Worm (Caenorhabditis elegans): ENCODE results near the gene K01B6.3.

K01B6.3 gene

DNA sequence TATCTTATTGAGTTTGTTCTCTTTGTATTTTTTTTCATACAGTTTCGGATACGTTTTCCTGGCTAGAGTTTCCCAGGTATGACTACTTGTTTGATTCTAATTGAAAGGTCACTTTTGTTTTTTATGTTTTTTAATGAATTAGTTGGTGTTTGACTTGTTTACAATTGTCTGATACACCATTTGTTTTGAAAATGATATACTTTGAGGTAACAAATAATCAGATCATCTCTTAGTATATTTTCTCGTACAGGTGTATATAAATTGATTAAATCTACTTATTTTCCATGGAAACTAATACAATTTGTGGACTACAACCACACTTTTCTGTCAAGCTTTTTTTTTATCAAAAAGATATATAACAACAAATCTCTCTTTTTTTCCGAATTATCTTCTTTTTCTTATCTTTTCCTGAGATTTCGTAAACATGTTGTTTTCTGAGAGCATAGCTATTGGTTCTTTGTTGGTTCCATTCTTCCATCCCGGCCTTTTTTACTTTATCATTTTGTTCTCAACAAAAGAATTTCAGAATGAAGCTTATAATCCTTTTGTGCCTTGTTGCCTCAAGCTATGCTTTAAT, 29.9 kb downstream of the K01B6.3 start, which contains the start of gene ttr-5:
TSS of gene ttr-5 (plus strand) at position 527 of the 577 bp plus-strand sequence.
- no peak for TF ChIP-seq unc-55 (GFP tag; optimal IDR thresholded peaks at IDR 0.05)
- TF ChIP-seq ceh-22 (tag; optimal IDR thresholded peaks at IDR 0.05) = no peak
- TF ChIP-seq ceh-9 (tag; optimal IDR thresholded peaks at IDR 0.05) = no peak
- no peak for TF ChIP-seq ceh-48 (tag; optimal IDR thresholded peaks at IDR 0.05)
- no peak for TF ChIP-seq odd-2 (tag; optimal IDR thresholded peaks at IDR 0.05)
- no peak for TF ChIP-seq madf-2 (tag; optimal IDR thresholded peaks at IDR 0.05)
- TF ChIP-seq ceh-31 (tag; optimal IDR thresholded peaks at IDR 0.05) = no peak
- no peak for TF ChIP-seq pax-1 (tag; optimal IDR thresholded peaks at IDR 0.05)
- TF ChIP-seq zip-5 (tag; optimal IDR thresholded peaks at IDR 0.05) = no peak
- no peak for TF ChIP-seq ceh-14 (tag; optimal IDR thresholded peaks at IDR 0.05)
- TF ChIP-seq lim-6 (tag; optimal IDR thresholded peaks at IDR 0.05) = no peak
- TF ChIP-seq F13H6.1 (tag; optimal IDR thresholded peaks at IDR 0.05) = no peak
- no peak for TF ChIP-seq ceh-30 (tag; optimal IDR thresholded peaks at IDR 0.05)
- no peak for TF ChIP-seq C38D4.7 (GFP tag; optimal IDR thresholded peaks at IDR 0.05)
- no peak for TF ChIP-seq hlh-13 (GFP tag; optimal IDR thresholded peaks at IDR 0.05)
- no peak for TF ChIP-seq ceh-45 (GFP tag; IDR thresholded peaks at IDR 0.05)
- TF ChIP-seq dmd-4 (tag; optimal IDR thresholded peaks at IDR 0.05; ENCODE audit: borderline replicate concordance) = no peak
- TF ChIP-seq ceh-24 (tag; optimal IDR thresholded peaks at IDR 0.05) = no peak

DNA sequence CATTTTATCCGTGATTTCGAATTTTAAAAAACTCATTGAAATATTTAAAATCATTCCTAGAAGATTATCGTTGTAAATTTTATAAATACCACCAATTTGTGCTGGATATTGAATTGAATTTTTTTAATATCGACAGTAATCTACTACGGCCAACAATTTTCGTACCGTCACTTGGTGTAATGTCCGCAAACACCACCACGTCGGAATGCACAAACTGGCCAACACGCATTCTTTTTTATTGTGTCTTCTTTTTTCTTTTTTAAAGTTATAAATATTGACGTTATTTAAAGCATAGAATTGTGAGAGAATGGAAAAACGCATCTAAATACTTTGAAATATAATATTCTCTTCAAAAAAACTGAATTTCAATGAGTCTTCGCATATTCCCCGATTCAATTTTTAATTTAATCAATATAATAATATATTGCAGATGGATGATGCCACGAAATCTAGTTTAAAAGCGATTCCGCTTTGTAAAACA, 31.1 kb downstream of the K01B6.3 start, which contains the start of gene ufc-1:
TSS of gene ufc-1 (plus strand) at position 431 of the 481 bp plus-strand sequence.
- TF ChIP-seq lim-6 (tag; optimal IDR thresholded peaks at IDR 0.05) (no peak), pag-3 (tag; optimal IDR thresholded peaks at IDR 0.05; ENCODE audit: borderline replicate concordance) (no peak), eyg-1 (tag; optimal IDR thresholded peaks at IDR 0.05) (no peak), F13H6.1 (tag; optimal IDR thresholded peaks at IDR 0.05) (no peak), tbx-2 (tag; optimal IDR thresholded peaks at IDR 0.05) (no peak)

- TF ChIP-seq hlh-30 (tag; optimal IDR thresholded peaks at IDR 0.05; ENCODE audit: insufficient read depth) (no peak), tbx-2 (tag; optimal IDR thresholded peaks at IDR 0.05) (no peak), nhr-232 (tag; optimal IDR thresholded peaks at IDR 0.05) (no peak), che-1 (tag; optimal IDR thresholded peaks at IDR 0.05) (no peak), ceh-19 (GFP tag; optimal IDR thresholded peaks at IDR 0.05) (no peak)
Observed at ce11 chrIII:9334174-9334573, 34.2 kb downstream of the K01B6.3 start, which contains the start of gene elo-4. Gene elo-4, minus strand, starts transcription at chrIII:9334274.

- TF ChIP-seq lin-11 (tag; optimal IDR thresholded peaks at IDR 0.05) (no peak), che-1 (tag; optimal IDR thresholded peaks at IDR 0.05) (no peak), pat-9 (tag; optimal IDR thresholded peaks at IDR 0.05) (no peak), ceh-6 (GFP tag; optimal IDR thresholded peaks at IDR 0.05) (no peak), ceh-18 (tag; optimal IDR thresholded peaks at IDR 0.05) (no peak), ceh-22 (tag; optimal IDR thresholded peaks at IDR 0.05) (no peak), T23F11.4 (GFP tag; optimal IDR thresholded peaks at IDR 0.05) (no peak), lim-6 (tag; optimal IDR thresholded peaks at IDR 0.05) (no peak), nhr-11 (tag; optimal IDR thresholded peaks at IDR 0.05) (no peak), K09A11.1 (tag; optimal IDR thresholded peaks at IDR 0.05; ENCODE audit: insufficient read depth) (no peak), tbx-2 (tag; optimal IDR thresholded peaks at IDR 0.05) (no peak), ref-2 (tag; optimal IDR thresholded peaks at IDR 0.05) (no peak)
Observed at ce11 chrIII:9335076-9335475, 35.1 kb downstream of the K01B6.3 start.

- TF ChIP-seq elt-4 (tag; optimal IDR thresholded peaks at IDR 0.05) (no peak), hlh-30 (tag; optimal IDR thresholded peaks at IDR 0.05; ENCODE audit: insufficient read depth) (no peak), sdc-2 (tag; optimal IDR thresholded peaks at IDR 0.05) (no peak), elt-2 (tag; optimal IDR thresholded peaks at IDR 0.05) (no peak), pat-9 (tag; optimal IDR thresholded peaks at IDR 0.05) (no peak), nhr-232 (tag; optimal IDR thresholded peaks at IDR 0.05) (no peak), ceh-18 (tag; optimal IDR thresholded peaks at IDR 0.05) (no peak), ceh-30 (tag; optimal IDR thresholded peaks at IDR 0.05) (no peak), syd-9 (tag; optimal IDR thresholded peaks at IDR 0.05) (no peak), ztf-16 (tag; optimal IDR thresholded peaks at IDR 0.05) (no peak), gmeb-2 (tag; optimal IDR thresholded peaks at IDR 0.05) (no peak), ttx-3 (tag; optimal IDR thresholded peaks at IDR 0.05) (no peak), che-1 (tag; optimal IDR thresholded peaks at IDR 0.05) (no peak), T23F11.4 (GFP tag; optimal IDR thresholded peaks at IDR 0.05) (no peak), npax-4 (tag; optimal IDR thresholded peaks at IDR 0.05) (no peak), ama-1 (optimal IDR thresholded peaks at IDR 0.05) (no peak)
Observed at ce11 chrIII:9336807-9337206, 36.8 kb downstream of the K01B6.3 start.
